Fruit fly (Drosophila melanogaster): ENCODE results near the gene CHOp24.

DNA sequence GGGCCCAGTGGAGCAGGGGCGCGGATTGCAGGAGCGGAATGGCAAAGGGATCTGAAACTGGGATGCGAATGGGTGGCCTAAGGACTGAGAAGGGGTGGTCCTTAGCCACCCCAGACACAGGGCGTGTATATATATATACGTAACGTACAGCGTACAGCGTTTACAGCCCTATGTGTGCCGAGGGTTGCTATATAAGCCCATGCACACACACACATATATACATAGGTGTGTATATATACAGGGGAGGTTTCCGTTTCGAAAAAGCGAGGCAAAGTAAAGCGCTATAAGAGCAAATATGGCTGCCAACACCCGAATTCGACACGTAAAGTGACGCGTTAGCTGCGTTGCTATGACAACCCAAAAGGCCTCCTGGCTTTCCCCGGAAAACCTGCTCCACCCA is 14.0 kb upstream of the CHOp24 start:
- TF ChIP-seq CG8319 (GFP tag; optimal IDR thresholded peaks at IDR 0.05) = no peak
- TF ChIP-seq spab (GFP tag; optimal IDR thresholded peaks at IDR 0.05) = no peak
